Worm (Caenorhabditis elegans): ENCODE results near the gene D1005.10.

The D1005.10 gene

ce11 chrX:1454385-1454784, 31.6 kb downstream of the D1005.10 start (continued):
- TF ChIP-seq nhr-20 (tag; optimal IDR thresholded peaks at IDR 0.05) (peak; percentile 93), ztf-4 (tag; optimal IDR thresholded peaks at IDR 0.05) (peak; percentile 76), nhr-76 (tag; optimal IDR thresholded peaks at IDR 0.05) (no peak), fkh-8 (tag; optimal IDR thresholded peaks at IDR 0.05) (peak; percentile 96), pqm-1 (tag; optimal IDR thresholded peaks at IDR 0.05) (peak; percentile 78), F16B12.6 (tag; optimal IDR thresholded peaks at IDR 0.05) (peak; percentile 51), mab-9 (GFP tag; IDR thresholded peaks at IDR 0.05) (no peak; the same call in 1 of the 2 replicates), ces-1 (GFP tag; optimal IDR thresholded peaks at IDR 0.05) (no peak), mdl-1 (tag; optimal IDR thresholded peaks at IDR 0.05) (peak in 1 of 2 experiments; percentile 87), unc-98 (GFP tag; IDR thresholded peaks at IDR 0.05) (peak; percentile 14; the same call in 1 of the 2 replicates), lsy-2 (tag; optimal IDR thresholded peaks at IDR 0.05) (peak; percentile 77 to 84), sup-37 (GFP tag; optimal IDR thresholded peaks at IDR 0.05) (peak; percentile 55), C16A3.4 (tag; optimal IDR thresholded peaks at IDR 0.05) (peak; percentile 85), tbx-2 (tag; optimal IDR thresholded peaks at IDR 0.05) (peak; percentile 87), nhr-237 (tag; optimal IDR thresholded peaks at IDR 0.05) (peak; percentile 79), mep-1 (tag; optimal IDR thresholded peaks at IDR 0.05) (peak; percentile 84), fos-1 (tag; optimal IDR thresholded peaks at IDR 0.05) (peak; percentile 100), blmp-1 (tag; optimal IDR thresholded peaks at IDR 0.05) (peak; percentile 66), irx-1 (tag; optimal IDR thresholded peaks at IDR 0.05) (peak; percentile 64), nhr-47 (tag; optimal IDR thresholded peaks at IDR 0.05) (peak; percentile 90), pax-3 (tag; optimal IDR thresholded peaks at IDR 0.05) (peak; percentile 78), unc-130 (tag; optimal IDR thresholded peaks at IDR 0.05) (no peak), ztf-11 (tag; optimal IDR thresholded peaks at IDR 0.05) (peak in 1 of 2 experiments; percentile 64), aha-1 (tag; optimal IDR thresholded peaks at IDR 0.05) (peak; percentile 30), ceh-90 (tag; optimal IDR thresholded peaks at IDR 0.05) (no peak), xbp-1 (tag; optimal IDR thresholded peaks at IDR 0.05) (peak; percentile 90), sox-4 (tag; optimal IDR thresholded peaks at IDR 0.05) (peak; percentile 73), lin-39 (tag; optimal IDR thresholded peaks at IDR 0.05) (peak; percentile 2), lin-15B (tag; optimal IDR thresholded peaks at IDR 0.05) (no peak), hpl-2 (GFP tag; optimal IDR thresholded peaks at IDR 0.05) (peak; percentile 77), dpl-1 (GFP tag; optimal IDR thresholded peaks at IDR 0.05) (peak in 2 of 3 experiments; percentile 42 to 48), lir-3 (tag; optimal IDR thresholded peaks at IDR 0.05; ENCODE audit: poor library complexity) (no peak), mef-2 (tag; optimal IDR thresholded peaks at IDR 0.05) (peak; percentile 70), alr-1 (tag; optimal IDR thresholded peaks at IDR 0.05; ENCODE audit: borderline replicate concordance) (no peak)

ce11 chrX:1453770-1454169, 32.2 kb downstream of the D1005.10 start, which contains the start of gene cebp-1:
Gene cebp-1, minus strand, starts transcription at chrX:1453868.
- TF ChIP-seq C34B4.2 (tag; optimal IDR thresholded peaks at IDR 0.05) (no peak), mdl-1 (tag; optimal IDR thresholded peaks at IDR 0.05) (no peak), aha-1 (tag; optimal IDR thresholded peaks at IDR 0.05) (no peak), dpl-1 (GFP tag; optimal IDR thresholded peaks at IDR 0.05) (no peak), blmp-1 (tag; optimal IDR thresholded peaks at IDR 0.05) (peak; percentile 89), fkh-8 (tag; optimal IDR thresholded peaks at IDR 0.05) (no peak), mef-2 (tag; optimal IDR thresholded peaks at IDR 0.05) (peak; percentile 59), vab-15 (tag; optimal IDR thresholded peaks at IDR 0.05) (no peak), efl-3 (GFP tag; optimal IDR thresholded peaks at IDR 0.05) (no peak), lin-14 (GFP tag; optimal IDR thresholded peaks at IDR 0.05) (no peak), ceh-90 (tag; optimal IDR thresholded peaks at IDR 0.05) (no peak), zag-1 (tag; optimal IDR thresholded peaks at IDR 0.05) (no peak), ztf-4 (tag; optimal IDR thresholded peaks at IDR 0.05) (peak; percentile 22), unc-62 (GFP tag; optimal IDR thresholded peaks at IDR 0.05) (no peak), unc-86 (tag; optimal IDR thresholded peaks at IDR 0.05) (no peak), rnt-1 (tag; optimal IDR thresholded peaks at IDR 0.05) (peak; percentile 10), lsy-2 (tag; optimal IDR thresholded peaks at IDR 0.05) (no peak), ceh-63 (GFP tag; optimal IDR thresholded peaks at IDR 0.05) (no peak), lin-35 (GFP tag; optimal IDR thresholded peaks at IDR 0.05) (peak in 1 of 2 experiments; percentile 0), nhr-12 (tag; optimal IDR thresholded peaks at IDR 0.05) (no peak), sptf-1 (tag; optimal IDR thresholded peaks at IDR 0.05) (no peak), ceh-8 (GFP tag; optimal IDR thresholded peaks at IDR 0.05) (no peak), tbx-2 (tag; optimal IDR thresholded peaks at IDR 0.05) (no peak), elt-2 (tag; optimal IDR thresholded peaks at IDR 0.05) (peak; percentile 21), ceh-88 (GFP tag; IDR thresholded peaks at IDR 0.05) (no peak), snu-23 (GFP tag; optimal IDR thresholded peaks at IDR 0.05) (no peak), alr-1 (tag; optimal IDR thresholded peaks at IDR 0.05; ENCODE audit: borderline replicate concordance) (no peak), mep-1 (tag; optimal IDR thresholded peaks at IDR 0.05) (peak; percentile 46), nhr-76 (tag; optimal IDR thresholded peaks at IDR 0.05) (no peak), nhr-19 (GFP tag; conservative IDR thresholded peaks at IDR 0.05) (0 out of 2 replicates have a peak, but pooled peaks have one; percentile 2), pqm-1 (tag; optimal IDR thresholded peaks at IDR 0.05) (no peak)
